Worm (Caenorhabditis elegans): ENCODE data around the gene cup-16.

Gene cup-16

DNA sequence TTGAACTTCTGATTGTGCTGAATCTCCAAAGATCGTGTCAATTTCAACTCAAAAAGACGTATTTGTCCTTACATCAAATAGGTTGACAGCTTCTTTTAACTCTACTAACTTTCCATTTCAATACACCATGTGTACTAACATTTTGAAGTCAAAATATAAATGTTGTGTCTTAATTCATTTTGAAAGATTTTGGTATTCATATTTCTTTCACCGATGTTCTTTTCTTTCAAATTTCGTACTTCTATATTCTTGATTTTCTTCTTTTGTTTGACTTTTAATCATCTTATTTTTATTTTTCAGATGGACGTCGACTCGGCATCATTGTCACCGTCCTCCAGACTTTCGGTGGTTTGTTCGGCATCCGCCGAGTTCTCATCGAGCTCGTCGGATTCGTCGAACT is 44.7 kb downstream of the cup-16 start, which contains the start of gene atf-2:
Gene atf-2 (plus strand): TSS at position 301 of the 400 bp plus-strand sequence.
- TF ChIP-seq hlh-30 (tag; optimal IDR thresholded peaks at IDR 0.05; ENCODE audit: insufficient read depth) (no peak), che-1 (tag; optimal IDR thresholded peaks at IDR 0.05) (no peak), fax-1 (tag; optimal IDR thresholded peaks at IDR 0.05) (no peak), ceh-30 (tag; optimal IDR thresholded peaks at IDR 0.05) (no peak), hlh-15 (tag; optimal IDR thresholded peaks at IDR 0.05) (no peak), sox-2 (GFP tag; IDR thresholded peaks at IDR 0.05) (no peak)

DNA sequence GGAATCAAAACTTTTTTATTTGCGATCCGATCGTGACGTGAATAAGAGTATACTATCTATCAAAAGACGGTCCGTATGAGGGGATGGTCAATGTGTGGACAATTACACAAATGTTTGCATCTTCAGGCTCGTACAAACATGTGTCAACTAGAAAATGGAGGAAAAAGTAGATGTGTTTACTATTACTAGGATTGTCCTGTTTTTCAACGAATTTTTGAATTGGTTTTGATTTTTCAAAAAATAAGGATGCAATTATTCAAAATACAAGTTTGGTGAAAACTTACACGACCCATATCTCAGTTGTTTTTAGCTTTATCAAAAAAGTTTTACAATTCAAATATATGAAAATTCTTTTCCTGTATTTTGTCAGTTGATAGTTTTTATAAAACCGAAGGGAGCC is 48.3 kb downstream of the cup-16 start, which contains the start of gene K08F8.7:
Gene K08F8.7 (minus strand): TSS at position 101 of the 400 bp plus-strand sequence.
- TF ChIP-seq pat-9 (tag; optimal IDR thresholded peaks at IDR 0.05) (no peak), ceh-34 (tag; optimal IDR thresholded peaks at IDR 0.05) (no peak), ahr-1 (tag; optimal IDR thresholded peaks at IDR 0.05) (no peak), F13H6.1 (tag; optimal IDR thresholded peaks at IDR 0.05) (no peak), hlh-13 (GFP tag; optimal IDR thresholded peaks at IDR 0.05) (no peak), C08G9.2 (tag; optimal IDR thresholded peaks at IDR 0.05) (no peak), fkh-6 (tag; optimal IDR thresholded peaks at IDR 0.05) (no peak), ceh-45 (GFP tag; IDR thresholded peaks at IDR 0.05) (no peak), gmeb-2 (tag; optimal IDR thresholded peaks at IDR 0.05) (no peak), tbx-7 (tag; optimal IDR thresholded peaks at IDR 0.05) (no peak), sox-2 (GFP tag; IDR thresholded peaks at IDR 0.05) (no peak)

Data from whole organism, late embryonic.